Fruit fly (Drosophila melanogaster) whole organism, embryonic: ENCODE data around the gene Sbp2.

Source experiments
- Ada2b ChIP-seq: fragments of 200-800 bp; sonication (Bioruptor generic); IDR thresholded peaks from 2 replicates; pipeline ENCODE4 v1.3.6; 2022; ENCODE audit warnings: missing biosample characterization, missing genetic modification characterization
- Awh ChIP-seq: fragments of 200-800 bp; sonication (Bioruptor generic); IDR thresholded peaks from 2 replicates; pipeline ENCODE4, ENCODE4 v1.3.6; 2022; ENCODE audit warnings: missing biosample characterization, missing genetic modification characterization
- CG10147 ChIP-seq: fragments of 200-800 bp; sonication (Bioruptor generic); optimal IDR thresholded peaks from 2 replicates; lab custom pipeline; 2019; ENCODE audit warnings: missing biosample characterization, mild to moderate bottlenecking, missing genetic modification characterization, moderate library complexity
- CG10274 ChIP-seq: fragments of 200-800 bp; sonication (Bioruptor generic); optimal IDR thresholded peaks from 3 replicates; lab custom pipeline; 2017; ENCODE audit warnings: missing biosample characterization, mild to moderate bottlenecking, missing genetic modification characterization
- CG11456 ChIP-seq: fragments of 200-800 bp; sonication (Bioruptor generic); IDR thresholded peaks from 3 replicates; pipeline ENCODE4 v1.3.6; 2022; ENCODE audit warnings: missing biosample characterization, missing genetic modification characterization
- CG11504 ChIP-seq: fragments of 200-800 bp; sonication (Bioruptor generic); optimal IDR thresholded peaks from 3 replicates; lab custom pipeline; 2019; ENCODE audit warnings: missing biosample characterization, mild to moderate bottlenecking, missing genetic modification characterization, moderate library complexity
- CG12071 ChIP-seq: fragments of 200-800 bp; sonication (Bioruptor generic); optimal IDR thresholded peaks from 3 replicates; lab custom pipeline; 2018; ENCODE audit warnings: missing biosample characterization, mild to moderate bottlenecking, missing genetic modification characterization
- CG12219 ChIP-seq: fragments of 200-800 bp; sonication (Bioruptor generic); optimal IDR thresholded peaks from 3 replicates; lab custom pipeline; 2018; ENCODE audit warnings: missing biosample characterization, mild to moderate bottlenecking, missing genetic modification characterization
- CG12942 ChIP-seq: fragments of 200-800 bp; sonication (Bioruptor generic); optimal IDR thresholded peaks from 3 replicates; lab custom pipeline; 2016; ENCODE audit warnings: missing biosample characterization, missing genetic modification characterization
- CG13123 ChIP-seq: fragments of 200-800 bp; sonication (Bioruptor generic); optimal IDR thresholded peaks from 2 replicates; lab custom pipeline; 2016; ENCODE audit warnings: missing biosample characterization, missing genetic modification characterization
- CG13424 ChIP-seq: fragments of 200-800 bp; sonication (Bioruptor generic); optimal IDR thresholded peaks from 2 replicates; lab custom pipeline; 2019; ENCODE audit warnings: missing biosample characterization, mild to moderate bottlenecking, missing genetic modification characterization, moderate library complexity
- CG13775 ChIP-seq: fragments of 200-800 bp; sonication (Bioruptor generic); optimal IDR thresholded peaks from 3 replicates; lab custom pipeline; 2017; ENCODE audit warnings: missing biosample characterization, mild to moderate bottlenecking, missing genetic modification characterization
- CG15514 ChIP-seq: fragments of 200-800 bp; sonication (Bioruptor generic); optimal IDR thresholded peaks from 3 replicates; lab custom pipeline; 2017; ENCODE audit warnings: missing biosample characterization, missing genetic modification characterization, mild to moderate bottlenecking, moderate library complexity, missing genetic modification reagents
- CG2678 ChIP-seq: fragments of 200-800 bp; sonication (Bioruptor generic); optimal IDR thresholded peaks from 3 replicates; lab custom pipeline; 2019; ENCODE audit warnings: missing biosample characterization, mild to moderate bottlenecking, missing genetic modification characterization, moderate library complexity
- CG2889 ChIP-seq: fragments of 200-800 bp; sonication (Bioruptor generic); IDR thresholded peaks from 3 replicates; pipeline ENCODE4 v1.3.6; 2022; ENCODE audit warnings: missing biosample characterization, missing genetic modification characterization
- CG30431 ChIP-seq: fragments of 200-800 bp; sonication (Bioruptor generic); optimal IDR thresholded peaks from 2 replicates; lab custom pipeline; 2017; ENCODE audit warnings: missing biosample characterization, missing genetic modification characterization
- CG33213 ChIP-seq: fragments of 200-800 bp; sonication (Bioruptor generic); optimal IDR thresholded peaks from 3 replicates; lab custom pipeline; 2016; ENCODE audit warnings: missing biosample characterization, missing genetic modification characterization
- CG3847 ChIP-seq: fragments of 200-800 bp; sonication (Bioruptor generic); IDR thresholded peaks from 2 replicates; pipeline ENCODE4 v1.3.6; 2022; ENCODE audit warnings: missing biosample characterization, missing genetic modification characterization
- CG4854 ChIP-seq: fragments of 200-800 bp; sonication (Bioruptor generic); optimal IDR thresholded peaks from 2 replicates; lab custom pipeline; 2016; ENCODE audit warnings: missing biosample characterization, missing genetic modification characterization, inconsistent platforms
- CG6175 ChIP-seq: fragments of 200-800 bp; sonication (Bioruptor generic); IDR thresholded peaks from 3 replicates; pipeline ENCODE4 v1.3.6; 2022; ENCODE audit warnings: missing biosample characterization, missing genetic modification characterization
- CG7839 ChIP-seq: fragments of 200-800 bp; sonication (Bioruptor generic); optimal IDR thresholded peaks from 3 replicates; lab custom pipeline; 2018; ENCODE audit warnings: missing biosample characterization, mild to moderate bottlenecking, missing genetic modification characterization, moderate library complexity
- Ets65A ChIP-seq: fragments of 200-800 bp; sonication (Bioruptor generic); peaks from one replicate; lab custom pipeline; 2016; ENCODE audit warnings: missing biosample characterization, missing genetic modification characterization
- Fer2 ChIP-seq: fragments of 200-800 bp; sonication (Bioruptor generic); optimal IDR thresholded peaks from 2 replicates; lab custom pipeline; 2018; ENCODE audit warnings: missing biosample characterization, mild to moderate bottlenecking, missing genetic modification characterization, moderate library complexity
- Fer3 ChIP-seq: fragments of 200-800 bp; sonication (Bioruptor generic); optimal IDR thresholded peaks from 2 replicates; lab custom pipeline; 2018; ENCODE audit warnings: missing biosample characterization, mild to moderate bottlenecking, missing genetic modification characterization, moderate library complexity
- Hey ChIP-seq: fragments of 200-800 bp; sonication (Bioruptor generic); optimal IDR thresholded peaks from 3 replicates; lab custom pipeline; 2018; ENCODE audit warnings: missing biosample characterization, mild to moderate bottlenecking, missing genetic modification characterization
- Hmr ChIP-seq: fragments of 200-800 bp; sonication (Bioruptor generic); optimal IDR thresholded peaks from 3 replicates; lab custom pipeline; 2017; ENCODE audit warnings: mild to moderate bottlenecking, missing biosample characterization, missing genetic modification reagents, missing genetic modification characterization
- Hr51 ChIP-seq, 2 experiments: fragments of 200-800 bp; sonication (Bioruptor generic); optimal IDR thresholded peaks; 2 replicates in 1 of 2; 3 replicates in 1 of 2; lab custom pipeline; 2016 to 2018; ENCODE audit warnings: missing biosample characterization in 2 of 2, missing genetic modification characterization in 2 of 2, mild to moderate bottlenecking in 1 of 2, moderate library complexity in 1 of 2
- Hr78 ChIP-seq, 2 experiments: fragments of 200-800 bp in 1 of 2; fragments of >200 bp in 1 of 2; sonication (Bioruptor generic) in 1 of 2; optimal IDR thresholded peaks; 2 replicates each; lab custom pipeline; 2017 to 2019; ENCODE audit warnings: missing biosample characterization in 2 of 2, missing genetic modification characterization in 2 of 2, mild to moderate bottlenecking in 1 of 2, moderate library complexity in 1 of 2
- Oaz ChIP-seq: fragments of 200-800 bp; sonication (Bioruptor generic); IDR thresholded peaks from 2 replicates; pipeline ENCODE4 v1.3.6; 2022; ENCODE audit warnings: missing biosample characterization, missing genetic modification characterization
- Rfx ChIP-seq: fragments of 200-800 bp; sonication (Bioruptor generic); IDR thresholded peaks from 2 replicates; pipeline ENCODE4 v1.3.6; 2022; ENCODE audit warnings: missing biosample characterization, missing genetic modification characterization
- Trl ChIP-seq, 3 experiments: fragments of >200 bp in 2 of 3; fragments of 200-800 bp in 1 of 3; sonication (Bioruptor generic) in 1 of 3; optimal IDR thresholded peaks; 2 replicates in 1 of 3; 3 replicates in 2 of 3; lab custom pipeline; 2016 to 2017; ENCODE audit warnings: missing biosample characterization in 1 of 3, missing genetic modification characterization in 1 of 3
- bbx ChIP-seq: fragments of 200-800 bp; sonication (Bioruptor generic); IDR thresholded peaks from 2 replicates; pipeline ENCODE4 v1.3.6; 2022; ENCODE audit warnings: missing biosample characterization, missing genetic modification characterization; ENCODE audit not compliant: partially characterized antibody
- chinmo ChIP-seq: fragments of 200-800 bp; sonication (Bioruptor generic); IDR thresholded peaks from 4 replicates; pipeline ENCODE4 v1.3.6; 2022; ENCODE audit warnings: missing biosample characterization, missing genetic modification characterization; ENCODE audit not compliant: partially characterized antibody
- cwo ChIP-seq: fragments of 200-800 bp; sonication (Bioruptor generic); optimal IDR thresholded peaks from 3 replicates; lab custom pipeline; 2017; ENCODE audit warnings: missing biosample characterization, missing genetic modification characterization, mild to moderate bottlenecking, moderate library complexity, missing genetic modification reagents
- dm ChIP-seq: fragments of 200-800 bp; sonication (Bioruptor generic); optimal IDR thresholded peaks from 3 replicates; lab custom pipeline; 2016; ENCODE audit warnings: missing biosample characterization, missing genetic modification characterization
- fd96Cb ChIP-seq: fragments of 200-800 bp; sonication (Bioruptor generic); optimal IDR thresholded peaks from 2 replicates; lab custom pipeline; 2018; ENCODE audit warnings: missing biosample characterization, mild to moderate bottlenecking, missing genetic modification characterization, moderate library complexity
- gcm2 ChIP-seq: fragments of 200-800 bp; sonication (Bioruptor generic); optimal IDR thresholded peaks from 2 replicates; lab custom pipeline; 2016; ENCODE audit warnings: missing biosample characterization, missing genetic modification characterization
- jigr1 ChIP-seq: fragments of 200-800 bp; sonication (Bioruptor generic); IDR thresholded peaks from 3 replicates; pipeline ENCODE4 v1.3.6; 2022; ENCODE audit warnings: missing biosample characterization, missing genetic modification characterization
- jumu ChIP-seq: fragments of 200-800 bp; sonication (Bioruptor generic); optimal IDR thresholded peaks from 3 replicates; lab custom pipeline; 2016; ENCODE audit warnings: missing biosample characterization, missing genetic modification characterization
- lbe ChIP-seq: fragments of 200-800 bp; sonication (Bioruptor generic); optimal IDR thresholded peaks from 2 replicates; lab custom pipeline; 2016; ENCODE audit warnings: missing biosample characterization, mild to moderate bottlenecking, missing genetic modification characterization
- nmo ChIP-seq: fragments of 200-800 bp; sonication (Bioruptor generic); optimal IDR thresholded peaks from 2 replicates; lab custom pipeline; 2018; ENCODE audit warnings: missing biosample characterization, mild to moderate bottlenecking, missing genetic modification characterization, moderate library complexity
- pnt ChIP-seq: fragments of 200-800 bp; sonication (Bioruptor generic); optimal IDR thresholded peaks from 3 replicates; lab custom pipeline; 2016; ENCODE audit warnings: missing biosample characterization, missing genetic modification characterization
- rib ChIP-seq: fragments of 200-800 bp; sonication (Bioruptor generic); IDR thresholded peaks from 2 replicates; pipeline ENCODE4 v1.3.6; 2022; ENCODE audit warnings: missing biosample characterization, missing genetic modification characterization
- ro ChIP-seq: fragments of 200-800 bp; sonication (Bioruptor generic); IDR thresholded peaks from 2 replicates; pipeline ENCODE4 v1.3.6; 2022; ENCODE audit warnings: missing biosample characterization, missing genetic modification characterization
- row ChIP-seq: fragments of 200-800 bp; sonication (Bioruptor generic); IDR thresholded peaks from 3 replicates; pipeline ENCODE4 v1.3.6; 2022; ENCODE audit warnings: missing biosample characterization, missing genetic modification characterization
- scrt ChIP-seq: fragments of 200-800 bp; sonication (Bioruptor generic); optimal IDR thresholded peaks from 2 replicates; lab custom pipeline; 2018; ENCODE audit warnings: missing biosample characterization, mild to moderate bottlenecking, missing genetic modification characterization, moderate library complexity
- sens ChIP-seq: fragments of 200-800 bp; sonication (Bioruptor generic); peaks from one replicate; lab custom pipeline; 2016; ENCODE audit warnings: missing biosample characterization, missing genetic modification characterization
- sqz ChIP-seq: fragments of 200-800 bp; sonication (Bioruptor generic); optimal IDR thresholded peaks from 3 replicates; lab custom pipeline; 2018; ENCODE audit warnings: missing biosample characterization, mild to moderate bottlenecking, missing genetic modification characterization
- sr ChIP-seq: fragments of 200-800 bp; sonication (Bioruptor generic); IDR thresholded peaks from 3 replicates; pipeline ENCODE4 v1.3.6; 2022; ENCODE audit warnings: missing biosample characterization, missing genetic modification characterization
- vvl ChIP-seq: fragments of 200-800 bp; sonication (Bioruptor generic); IDR thresholded peaks from 2 replicates; pipeline ENCODE4 v1.3.6; 2022; ENCODE audit warnings: missing biosample characterization, missing genetic modification characterization

The Sbp2 gene

dm6 chr3L:8284651-8285050 is 19.3 kb upstream of the Sbp2 start (continued):
- TF ChIP-seq CG3847 (GFP tag; lab: Robert Waterston, UW) (no peak), CG4854 (GFP tag; lab: Kevin White, UChicago) (no peak), CG10274 (GFP tag; lab: Kevin White, UChicago) (no peak), bbx (GFP tag; lab: Robert Waterston, UW) (no peak), Fer2 (no peak), Oaz (GFP tag; lab: Robert Waterston, UW) (no peak), row (GFP tag; lab: Robert Waterston, UW) (peak; percentile 43; the same call in 2 of the 3 replicates), gcm2 (GFP tag; lab: Kevin White, UChicago) (no peak), ro (GFP tag; lab: Robert Waterston, UW) (no peak), CG6175 (no peak), sr (no peak), CG13123 (no peak), fd96Cb (tag; lab: Kevin White, UChicago) (no peak), Fer3 (tag; lab: Kevin White, UChicago) (peak; percentile 17), CG30431 (GFP tag; lab: Kevin White, UChicago) (no peak), Hr78 (GFP tag; optimal IDR thresholded peaks at IDR 0.05; lab: Kevin White, UChicago) (no peak), CG12219 (GFP tag; lab: Kevin White, UChicago) (no peak), jigr1 (GFP tag; lab: Robert Waterston, UW) (no peak), CG13424 (tag; lab: Kevin White, UChicago) (peak; percentile 16), CG13775 (GFP tag; lab: Kevin White, UChicago) (no peak), CG2889 (no peak), CG12071 (GFP tag; lab: Kevin White, UChicago) (no peak), lbe (GFP tag; lab: Kevin White, UChicago) (no peak), jumu (GFP tag; lab: Kevin White, UChicago) (no peak), Awh (GFP tag; lab: Robert Waterston, UW) (no peak), CG12942 (GFP tag; lab: Kevin White, UChicago) (no peak), Ada2b (GFP tag; lab: Robert Waterston, UW) (no peak), CG11456 (GFP tag; lab: Robert Waterston, UW) (no peak)

- TF ChIP-seq Rfx (no peak), Hmr (GFP tag; lab: Kevin White, UChicago) (no peak), pnt (GFP tag; lab: Kevin White, UChicago) (no peak), CG33213 (GFP tag; lab: Kevin White, UChicago) (no peak), Ets65A (GFP tag; lab: Kevin White, UChicago) (peak; percentile 27), scrt (GFP tag; lab: Kevin White, UChicago) (peak; percentile 93), chinmo (0 out of 4 replicates have a peak, but pooled peaks have one; percentile 24), Trl (optimal IDR thresholded peaks at IDR 0.05; lab: Kevin White, UChicago) (peak; percentile 24 to 64), Trl (GFP tag; optimal IDR thresholded peaks at IDR 0.05; lab: Kevin White, UChicago) (no peak)
Measured at dm6 chr3L:8285291-8285690, 18.7 kb upstream of the Sbp2 start.

dm6 chr3L:8285773-8286172 is 18.2 kb upstream of the Sbp2 start:
- TF ChIP-seq CG2678 (tag; lab: Kevin White, UChicago): peak; percentile 43
- TF ChIP-seq rib: no peak
- no peak for TF ChIP-seq Hey (tag; lab: Kevin White, UChicago)
- TF ChIP-seq CG10147 (GFP tag; lab: Kevin White, UChicago): no peak
- no peak for TF ChIP-seq dm
- TF ChIP-seq CG15514: no peak
- TF ChIP-seq cwo (GFP tag; lab: Kevin White, UChicago): peak; percentile 2
- TF ChIP-seq CG7839: peak; percentile 44
- TF ChIP-seq CG11504: peak; percentile 44
- peak; percentile 14; the same call in 1 of the 2 replicates for TF ChIP-seq vvl (GFP tag; lab: Robert Waterston, UW)
- TF ChIP-seq sens (GFP tag; lab: Kevin White, UChicago): peak; percentile 77
- peak in 1 of 2 experiments; percentile 35 for TF ChIP-seq Hr51 (GFP tag; optimal IDR thresholded peaks at IDR 0.05; lab: Kevin White, UChicago)
- TF ChIP-seq nmo: peak; percentile 21
- no peak for TF ChIP-seq sqz (GFP tag; lab: Kevin White, UChicago)
- TF ChIP-seq Fer3 (tag; lab: Kevin White, UChicago): peak; percentile 1
